Worm (Caenorhabditis elegans) whole organism, mixed stage, embryonic: ENCODE results near the gene nspa-9.

Experiments used
- M03D4.4 ChIP-seq: sonication (generic microtip); optimal IDR thresholded peaks from 2 replicates; lab custom pipeline; 2017; ENCODE audit warnings: mild to moderate bottlenecking, missing genetic modification characterization, missing compliant biosample characterization
- blmp-1 ChIP-seq: fragments of 150-350 bp; optimal IDR thresholded peaks from 2 replicates; lab custom pipeline; 2014; ENCODE audit warnings: missing biosample characterization, missing genetic modification characterization
- ceh-39 ChIP-seq: fragments of 150-350 bp; optimal IDR thresholded peaks from 2 replicates; lab custom pipeline; 2014; ENCODE audit warnings: missing biosample characterization, missing genetic modification characterization
- ceh-43 ChIP-seq: fragments of 200-800 bp; sonication (Bioruptor generic); optimal IDR thresholded peaks from 2 replicates; lab custom pipeline; 2018; ENCODE audit warnings: mild to moderate bottlenecking, missing genetic modification characterization, moderate library complexity, missing compliant biosample characterization
- ces-1 ChIP-seq: fragments of 150-350 bp; optimal IDR thresholded peaks from 2 replicates; lab custom pipeline; 2014; ENCODE audit warnings: missing biosample characterization, missing genetic modification reagents, missing genetic modification characterization
- cnd-1 ChIP-seq: fragments of 200-800 bp; sonication (Bioruptor generic); optimal IDR thresholded peaks from 2 replicates; lab custom pipeline; 2018; ENCODE audit warnings: mild to moderate bottlenecking, missing genetic modification characterization, missing compliant biosample characterization
- elt-1 ChIP-seq: sonication (generic microtip); optimal IDR thresholded peaks from 2 replicates; lab custom pipeline; 2017; ENCODE audit warnings: missing genetic modification characterization, mild to moderate bottlenecking, missing compliant biosample characterization, antibody characterized with exemption, moderate library complexity, borderline replicate concordance; ENCODE audit not compliant: insufficient read depth
- elt-3 ChIP-seq: fragments of 150-350 bp; optimal IDR thresholded peaks from 2 replicates; lab custom pipeline; 2014; ENCODE audit warnings: missing biosample characterization, missing genetic modification characterization
- flh-1 ChIP-seq: fragments of 200-800 bp; sonication (Bioruptor generic); optimal IDR thresholded peaks from 2 replicates; lab custom pipeline; 2018; ENCODE audit warnings: mild to moderate bottlenecking, missing genetic modification characterization, moderate library complexity, missing compliant biosample characterization
- ham-2 ChIP-seq: fragments of 200-800 bp; sonication (Bioruptor generic); optimal IDR thresholded peaks from 2 replicates; lab custom pipeline; 2018; ENCODE audit warnings: mild to moderate bottlenecking, missing genetic modification characterization, missing compliant biosample characterization
- hlh-1 ChIP-seq: fragments of 150-350 bp; optimal IDR thresholded peaks from 2 replicates; lab custom pipeline; 2014; ENCODE audit warnings: missing biosample characterization, missing genetic modification reagents, missing genetic modification characterization
- lin-13 ChIP-seq: fragments of 150-350 bp; optimal IDR thresholded peaks from 2 replicates; lab custom pipeline; 2014; ENCODE audit warnings: missing biosample characterization, missing genetic modification characterization
- lin-32 ChIP-seq: fragments of 200-800 bp; sonication (Bioruptor generic); optimal IDR thresholded peaks from 2 replicates; lab custom pipeline; 2018; ENCODE audit warnings: mild to moderate bottlenecking, missing genetic modification characterization, missing compliant biosample characterization
- lsy-2 ChIP-seq: fragments of 150-350 bp; optimal IDR thresholded peaks from 2 replicates; lab custom pipeline; 2014; ENCODE audit warnings: missing biosample characterization, missing genetic modification characterization
- mab-5 ChIP-seq: fragments of 150-350 bp; optimal IDR thresholded peaks from 2 replicates; lab custom pipeline; 2014; ENCODE audit warnings: missing biosample characterization, missing genetic modification characterization
- mep-1 ChIP-seq: fragments of 150-350 bp; optimal IDR thresholded peaks from 2 replicates; lab custom pipeline; 2017; ENCODE audit warnings: missing biosample characterization, missing genetic modification reagents, missing genetic modification characterization, inconsistent platforms
- mls-2 ChIP-seq: sonication (generic microtip); optimal IDR thresholded peaks from 2 replicates; lab custom pipeline; 2016; ENCODE audit warnings: mild to moderate bottlenecking, missing genetic modification characterization, moderate library complexity, missing compliant biosample characterization
- nhr-12 ChIP-seq: fragments of 150-350 bp; optimal IDR thresholded peaks from 2 replicates; lab custom pipeline; 2014; ENCODE audit warnings: missing biosample characterization, missing genetic modification characterization
- nhr-2 ChIP-seq: fragments of 150-350 bp; optimal IDR thresholded peaks from 2 replicates; lab custom pipeline; 2014; ENCODE audit warnings: missing biosample characterization, missing genetic modification characterization
- nhr-237 ChIP-seq: fragments of 150-350 bp; optimal IDR thresholded peaks from 2 replicates; lab custom pipeline; 2014; ENCODE audit warnings: missing biosample characterization, missing genetic modification characterization
- nhr-76 ChIP-seq: sonication (generic microtip); optimal IDR thresholded peaks from 2 replicates; lab custom pipeline; 2017; ENCODE audit warnings: missing biosample characterization, missing genetic modification characterization
- pha-4 ChIP-seq: fragments of 150-350 bp; optimal IDR thresholded peaks from 2 replicates; lab custom pipeline; 2018; ENCODE audit warnings: missing biosample characterization, missing genetic modification reagents, missing genetic modification characterization
- sem-2 ChIP-seq: fragments of 200-800 bp; sonication (Bioruptor generic); optimal IDR thresholded peaks from 2 replicates; lab custom pipeline; 2018; ENCODE audit warnings: mild to moderate bottlenecking, missing genetic modification characterization, missing compliant biosample characterization
- sptf-1 ChIP-seq: sonication (generic microtip); optimal IDR thresholded peaks from 2 replicates; lab custom pipeline; 2017; ENCODE audit warnings: mild to moderate bottlenecking, missing genetic modification characterization, moderate library complexity, missing compliant biosample characterization
- tbx-8 ChIP-seq: fragments of 200-800 bp; sonication (Bioruptor generic); optimal IDR thresholded peaks from 2 replicates; lab custom pipeline; 2018; ENCODE audit warnings: mild to moderate bottlenecking, missing genetic modification characterization, moderate library complexity, missing compliant biosample characterization
- unc-39 ChIP-seq: fragments of 150-350 bp; optimal IDR thresholded peaks from 2 replicates; lab custom pipeline; 2014; ENCODE audit warnings: missing biosample characterization, missing genetic modification characterization
- unc-62 ChIP-seq: fragments of 150-350 bp; optimal IDR thresholded peaks from 2 replicates; lab custom pipeline; 2014; ENCODE audit warnings: missing biosample characterization, missing genetic modification reagents, missing genetic modification characterization
- zip-8 ChIP-seq: fragments of 150-350 bp; optimal IDR thresholded peaks from 2 replicates; lab custom pipeline; 2014; ENCODE audit warnings: missing biosample characterization, missing genetic modification characterization
- ztf-11 ChIP-seq: fragments of 150-350 bp; optimal IDR thresholded peaks from 2 replicates; lab custom pipeline; 2014; ENCODE audit warnings: missing biosample characterization, missing genetic modification characterization

The nspa-9 gene

DNA sequence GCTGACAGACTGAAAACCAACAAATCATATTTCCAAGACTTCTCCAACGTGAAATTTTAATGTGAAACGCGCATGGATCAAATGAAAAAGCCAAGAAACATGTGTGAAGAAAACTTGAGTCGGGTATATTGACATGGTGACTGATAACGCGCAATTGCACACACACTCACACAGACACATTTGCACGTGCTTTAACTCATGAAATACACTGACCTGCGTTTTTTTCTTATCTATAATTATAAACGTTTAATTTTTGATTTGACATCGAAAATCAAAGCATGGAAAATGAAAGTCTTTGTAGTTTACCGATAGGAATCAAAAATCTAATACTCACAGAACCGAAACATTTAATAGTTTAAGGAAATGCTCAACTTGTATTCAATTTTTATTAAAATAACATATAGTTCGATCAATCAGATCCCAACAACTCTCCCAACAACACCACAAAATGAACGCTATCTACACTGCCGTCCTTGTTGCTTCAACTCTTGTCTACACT lies at the start of gene nspa-9:
TSS of gene nspa-9 (plus strand) at position 449 of the 499 bp plus-strand sequence.
- TF ChIP-seq unc-39 (no peak), sptf-1 (tag; lab: Kevin White, UChicago) (no peak), nhr-237 (tag; lab: Kevin White, UChicago) (no peak), ces-1 (GFP tag; lab: Kevin White, UChicago) (no peak), pha-4 (tag; lab: Kevin White, UChicago) (no peak), unc-62 (GFP tag; lab: Kevin White, UChicago) (no peak), nhr-2 (tag; lab: Kevin White, UChicago) (no peak), ztf-11 (no peak), nhr-76 (tag; lab: Kevin White, UChicago) (no peak), sem-2 (no peak), elt-3 (tag; lab: Kevin White, UChicago) (no peak), mab-5 (no peak), cnd-1 (tag; lab: Kevin White, UChicago) (no peak)

DNA sequence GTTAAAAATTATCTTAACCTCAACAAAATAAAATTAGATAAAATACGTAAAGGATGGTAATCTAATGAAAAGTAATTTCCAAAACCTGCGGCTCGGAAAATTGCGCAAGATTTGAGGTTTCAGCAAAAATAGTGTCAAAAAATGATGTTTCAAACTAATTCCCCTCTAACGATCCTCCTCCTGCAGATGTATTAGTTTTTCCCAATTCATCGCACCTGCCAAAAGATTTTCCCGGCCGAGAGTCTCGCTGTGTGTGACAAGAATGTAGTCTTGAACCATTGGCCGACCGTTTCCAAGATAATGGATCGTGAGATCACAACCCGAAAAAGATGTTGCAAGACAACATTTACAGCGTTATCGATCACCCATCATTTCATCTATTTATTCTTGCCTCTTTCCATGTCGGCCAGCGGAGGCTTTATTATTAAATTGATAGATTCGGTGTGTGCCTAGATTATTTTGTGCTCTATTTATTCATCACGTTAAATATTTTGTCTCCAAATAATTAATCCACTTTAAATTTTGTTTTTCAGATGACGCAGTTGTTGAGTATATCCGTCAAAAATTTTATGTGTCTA lies 48.7 kb upstream of the nspa-9 start, which contains the start of the genes C44C10.10 and C44C10.5:
TSS of gene C44C10.10 (plus strand) at position 301 of the 578 bp plus-strand sequence.
TSS of gene C44C10.5 (plus strand) at position 528 of the 578 bp plus-strand sequence.
- no peak for TF ChIP-seq unc-62 (GFP tag; lab: Kevin White, UChicago)
- TF ChIP-seq ztf-11 = no peak
- TF ChIP-seq elt-1 (tag; lab: Kevin White, UChicago) = peak; percentile 30
- no peak for TF ChIP-seq hlh-1 (tag; lab: Kevin White, UChicago)
- no peak for TF ChIP-seq lin-32 (GFP tag; lab: Kevin White, UChicago)
- TF ChIP-seq lin-13 (tag; lab: Kevin White, UChicago) = no peak
- no peak for TF ChIP-seq tbx-8
- no peak for TF ChIP-seq lsy-2

DNA sequence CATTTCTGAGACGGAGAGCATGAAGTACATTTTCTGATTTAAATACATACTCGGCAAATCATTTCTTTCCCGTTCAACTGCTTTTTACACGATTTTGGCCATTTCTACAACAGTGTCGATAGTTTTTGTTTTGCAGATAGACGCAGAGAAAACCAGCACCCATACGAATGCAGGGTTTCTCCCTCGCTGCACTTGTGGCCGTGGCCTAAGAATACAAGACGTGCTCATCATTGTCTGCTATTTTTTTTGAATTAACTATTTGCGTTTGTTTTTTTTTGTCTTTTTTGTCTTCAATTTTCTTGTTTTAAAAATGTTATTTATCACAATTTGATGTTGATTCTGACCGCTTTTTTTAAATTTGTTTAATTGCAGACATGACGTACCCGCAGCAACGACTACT lies 45.8 kb upstream of the nspa-9 start, which contains the start of gene smcl-1:
TSS of gene smcl-1 (plus strand) at position 373 of the 400 bp plus-strand sequence.
- TF ChIP-seq nhr-2 (tag; lab: Kevin White, UChicago) (peak; percentile 5), hlh-1 (tag; lab: Kevin White, UChicago) (peak; percentile 34), ham-2 (GFP tag; lab: Kevin White, UChicago) (no peak), mep-1 (tag; lab: Kevin White, UChicago) (peak; percentile 34), elt-3 (tag; lab: Kevin White, UChicago) (no peak), elt-1 (tag; lab: Kevin White, UChicago) (no peak)

DNA sequence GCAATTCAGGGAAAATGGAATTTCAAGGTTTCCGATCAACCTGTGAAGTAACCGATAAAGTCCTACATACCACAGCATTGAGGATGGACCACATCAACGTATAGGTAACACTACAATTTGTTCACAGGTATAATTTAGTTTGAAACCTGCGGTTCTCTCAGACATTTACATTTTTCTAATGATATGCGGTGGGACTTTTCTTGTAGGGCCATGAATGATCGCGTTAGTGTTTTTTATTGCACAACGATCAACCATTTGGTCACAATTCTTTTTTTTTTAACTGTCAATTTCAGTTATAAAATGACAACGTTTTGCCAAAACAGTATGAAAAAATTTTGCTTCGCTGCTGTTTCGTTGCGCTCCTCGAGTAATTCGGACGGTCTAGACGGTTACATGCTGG lies 42.2 kb upstream of the nspa-9 start, which contains the start of gene C44C10.12:
TSS of gene C44C10.12 (plus strand) at position 301 of the 400 bp plus-strand sequence.
- TF ChIP-seq M03D4.4 (tag; lab: Kevin White, UChicago) (no peak), tbx-8 (no peak), sptf-1 (tag; lab: Kevin White, UChicago) (no peak), elt-3 (tag; lab: Kevin White, UChicago) (no peak), sem-2 (no peak), ces-1 (GFP tag; lab: Kevin White, UChicago) (no peak), unc-62 (GFP tag; lab: Kevin White, UChicago) (no peak), lsy-2 (no peak)

DNA sequence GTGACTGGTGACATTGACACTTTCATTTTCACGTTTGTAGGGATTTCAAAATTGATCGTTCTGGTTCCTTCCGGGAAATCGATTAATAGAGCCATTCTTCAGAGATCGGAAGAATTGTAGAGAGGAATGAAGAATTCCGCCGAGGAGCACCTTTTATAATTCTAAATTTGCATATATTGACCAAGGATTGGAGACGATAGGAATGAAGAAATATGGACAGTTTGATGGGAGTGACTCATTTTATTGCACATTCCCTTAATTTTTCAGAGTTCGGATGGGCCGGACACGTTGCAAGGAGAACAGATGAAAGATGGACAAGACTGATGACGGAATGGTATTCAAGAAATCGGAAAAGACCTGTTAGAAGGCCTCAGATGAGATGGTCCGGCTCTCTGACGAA lies 38.6 kb upstream of the nspa-9 start, which contains the start of gene C44C10.15:
TSS of gene C44C10.15 (minus strand) at position 101 of the 400 bp plus-strand sequence.
- TF ChIP-seq sptf-1 (tag; lab: Kevin White, UChicago) = no peak
- TF ChIP-seq nhr-76 (tag; lab: Kevin White, UChicago) = no peak
- no peak for TF ChIP-seq lin-32 (GFP tag; lab: Kevin White, UChicago)
- no peak for TF ChIP-seq nhr-2 (tag; lab: Kevin White, UChicago)
- TF ChIP-seq ceh-39 (tag; lab: Kevin White, UChicago) = no peak
- TF ChIP-seq zip-8 (tag; lab: Kevin White, UChicago) = no peak
- no peak for TF ChIP-seq nhr-12 (tag; lab: Kevin White, UChicago)
- TF ChIP-seq elt-1 (tag; lab: Kevin White, UChicago) = no peak
- no peak for TF ChIP-seq blmp-1 (tag; lab: Kevin White, UChicago)
- no peak for TF ChIP-seq flh-1 (GFP tag; lab: Kevin White, UChicago)
- TF ChIP-seq ceh-43 = no peak
- TF ChIP-seq mls-2 (tag; lab: Kevin White, UChicago) = no peak
- TF ChIP-seq ham-2 (GFP tag; lab: Kevin White, UChicago) = no peak
- TF ChIP-seq unc-39 = no peak
